Fruit fly (Drosophila melanogaster) whole organism, embryonic: ENCODE measurements around the gene dgrn.

Experiments
- Atf-2 ChIP-seq: fragments of 200-800 bp; sonication (Bioruptor generic); optimal IDR thresholded peaks from 2 replicates; lab custom pipeline; 2016; ENCODE audit warnings: missing biosample characterization, missing genetic modification characterization
- Atf6 ChIP-seq: fragments of 200-800 bp; sonication (Bioruptor generic); IDR thresholded peaks from 2 replicates; pipeline ENCODE4 v1.3.6; 2022; ENCODE audit warnings: missing biosample characterization, missing genetic modification characterization
- Bgb ChIP-seq: fragments of 200-800 bp; sonication (Bioruptor generic); IDR thresholded peaks from 2 replicates; pipeline ENCODE4 v1.3.6; 2022; ENCODE audit warnings: missing biosample characterization, missing genetic modification characterization; ENCODE audit not compliant: partially characterized antibody
- CG10147 ChIP-seq: fragments of 200-800 bp; sonication (Bioruptor generic); optimal IDR thresholded peaks from 2 replicates; lab custom pipeline; 2019; ENCODE audit warnings: missing biosample characterization, mild to moderate bottlenecking, missing genetic modification characterization, moderate library complexity
- CG11085 ChIP-seq: fragments of 200-800 bp; sonication (Bioruptor generic); IDR thresholded peaks from 2 replicates; pipeline ENCODE4 v1.3.6; 2022; ENCODE audit warnings: missing biosample characterization, missing genetic modification characterization
- CG14965 ChIP-seq: fragments of 200-800 bp; sonication (Bioruptor generic); optimal IDR thresholded peaks from 2 replicates; lab custom pipeline; 2016; ENCODE audit warnings: missing biosample characterization, missing genetic modification characterization, borderline replicate concordance
- CG18476 ChIP-seq: fragments of 200-800 bp; sonication (Bioruptor generic); optimal IDR thresholded peaks from 2 replicates; lab custom pipeline; 2016; ENCODE audit warnings: missing biosample characterization, mild to moderate bottlenecking, missing genetic modification characterization
- CG18599 ChIP-seq: fragments of 200-800 bp; sonication (Bioruptor generic); optimal IDR thresholded peaks from 3 replicates; lab custom pipeline; 2017; ENCODE audit warnings: missing biosample characterization, missing genetic modification characterization, mild to moderate bottlenecking, moderate library complexity, missing genetic modification reagents
- CG2889 ChIP-seq: fragments of 200-800 bp; sonication (Bioruptor generic); IDR thresholded peaks from 3 replicates; pipeline ENCODE4 v1.3.6; 2022; ENCODE audit warnings: missing biosample characterization, missing genetic modification characterization
- CG3065 ChIP-seq: fragments of 200-800 bp; sonication (Bioruptor generic); optimal IDR thresholded peaks from 2 replicates; lab custom pipeline; 2016; ENCODE audit warnings: missing biosample characterization, missing genetic modification characterization
- CG34422 ChIP-seq: fragments of 200-800 bp; sonication (Bioruptor generic); IDR thresholded peaks from 3 replicates; pipeline ENCODE4 v1.3.6; 2022; ENCODE audit warnings: missing biosample characterization, missing genetic modification characterization
- CG3838 ChIP-seq: fragments of 200-800 bp; sonication (Bioruptor generic); optimal IDR thresholded peaks from 3 replicates; lab custom pipeline; 2016; ENCODE audit warnings: missing biosample characterization, missing genetic modification characterization
- CG3995 ChIP-seq: fragments of 200-800 bp; sonication (Bioruptor generic); optimal IDR thresholded peaks from 3 replicates; lab custom pipeline; 2016; ENCODE audit warnings: missing biosample characterization, missing genetic modification characterization
- CG4282 ChIP-seq: fragments of 200-800 bp; sonication (Bioruptor generic); optimal IDR thresholded peaks from 2 replicates; lab custom pipeline; 2016; ENCODE audit warnings: missing biosample characterization, missing genetic modification characterization
- CG4404 ChIP-seq: fragments of 200-800 bp; sonication (Bioruptor generic); IDR thresholded peaks from 2 replicates; pipeline ENCODE4 v1.3.6; 2022; ENCODE audit warnings: missing biosample characterization, missing genetic modification characterization
- CG4424 ChIP-seq: fragments of 200-800 bp; sonication (Bioruptor generic); optimal IDR thresholded peaks from 3 replicates; lab custom pipeline; 2016; ENCODE audit warnings: missing biosample characterization, missing genetic modification characterization
- CG7357 ChIP-seq: fragments of 200-800 bp; sonication (Bioruptor generic); IDR thresholded peaks from 3 replicates; pipeline ENCODE4 v1.3.6; 2022; ENCODE audit warnings: missing biosample characterization, missing genetic modification characterization
- CG7786 ChIP-seq: fragments of 200-800 bp; sonication (Bioruptor generic); optimal IDR thresholded peaks from 2 replicates; lab custom pipeline; 2016; ENCODE audit warnings: missing biosample characterization, missing genetic modification characterization
- CG7963 ChIP-seq: fragments of 200-800 bp; sonication (Bioruptor generic); IDR thresholded peaks from 3 replicates; pipeline ENCODE4 v1.3.6; 2022; ENCODE audit warnings: missing biosample characterization, missing genetic modification characterization; ENCODE audit not compliant: partially characterized antibody
- CG9437 ChIP-seq: fragments of 200-800 bp; sonication (Bioruptor generic); optimal IDR thresholded peaks from 2 replicates; lab custom pipeline; 2018; ENCODE audit warnings: missing biosample characterization, mild to moderate bottlenecking, missing genetic modification characterization
- CG9727 ChIP-seq: fragments of 200-800 bp; sonication (Bioruptor generic); optimal IDR thresholded peaks from 3 replicates; lab custom pipeline; 2017; ENCODE audit warnings: missing biosample characterization, mild to moderate bottlenecking, missing genetic modification characterization
- CG9932 ChIP-seq: fragments of 200-800 bp; sonication (Bioruptor generic); IDR thresholded peaks from 2 replicates; pipeline ENCODE4 v1.3.6; 2022; ENCODE audit warnings: missing biosample characterization, missing genetic modification characterization
- Dad ChIP-seq: fragments of 200-800 bp; sonication (Bioruptor generic); optimal IDR thresholded peaks from 3 replicates; lab custom pipeline; 2016; ENCODE audit warnings: missing biosample characterization, missing genetic modification characterization
- Dip3 ChIP-seq: fragments of 200-800 bp; sonication (Bioruptor generic); optimal IDR thresholded peaks from 3 replicates; lab custom pipeline; 2016; ENCODE audit warnings: missing biosample characterization, missing genetic modification characterization
- Fer3 ChIP-seq: fragments of 200-800 bp; sonication (Bioruptor generic); optimal IDR thresholded peaks from 2 replicates; lab custom pipeline; 2018; ENCODE audit warnings: missing biosample characterization, mild to moderate bottlenecking, missing genetic modification characterization, moderate library complexity
- Gsc ChIP-seq: fragments of 200-800 bp; sonication (Bioruptor generic); IDR thresholded peaks from 2 replicates; pipeline ENCODE4 v1.3.6; 2022; ENCODE audit warnings: missing biosample characterization, missing genetic modification characterization
- HHEX ChIP-seq: fragments of 200-800 bp; sonication (Bioruptor generic); optimal IDR thresholded peaks from 3 replicates; lab custom pipeline; 2017; ENCODE audit warnings: missing biosample characterization, mild to moderate bottlenecking, missing genetic modification characterization, missing genetic modification reagents
- Hmx ChIP-seq: fragments of 200-800 bp; sonication (Bioruptor generic); optimal IDR thresholded peaks from 2 replicates; lab custom pipeline; 2016; ENCODE audit warnings: missing biosample characterization, missing genetic modification characterization
- Hsf ChIP-seq: fragments of 200-800 bp; sonication (Bioruptor generic); optimal IDR thresholded peaks from 3 replicates; lab custom pipeline; 2016; ENCODE audit warnings: missing biosample characterization, missing genetic modification characterization
- Meics ChIP-seq: fragments of 200-800 bp; sonication (Bioruptor generic); optimal IDR thresholded peaks from 2 replicates; lab custom pipeline; 2017; ENCODE audit warnings: missing biosample characterization, mild to moderate bottlenecking, missing genetic modification characterization
- Mes4 ChIP-seq: fragments of 200-800 bp; sonication (Bioruptor generic); optimal IDR thresholded peaks from 2 replicates; lab custom pipeline; 2016; ENCODE audit warnings: missing biosample characterization, missing genetic modification characterization
- Myb ChIP-seq: fragments of 200-800 bp; sonication (Bioruptor generic); optimal IDR thresholded peaks from 2 replicates; lab custom pipeline; 2016; ENCODE audit warnings: missing biosample characterization, missing genetic modification characterization
- NFAT ChIP-seq: fragments of 200-800 bp; sonication (Bioruptor generic); IDR thresholded peaks from 2 replicates; pipeline ENCODE4 v1.3.6; 2022; ENCODE audit warnings: missing biosample characterization, missing genetic modification characterization
- Ssrp ChIP-seq: fragments of 200-800 bp; sonication (Bioruptor generic); optimal IDR thresholded peaks from 2 replicates; lab custom pipeline; 2018; ENCODE audit warnings: missing biosample characterization, mild to moderate bottlenecking, missing genetic modification characterization, moderate library complexity
- ap ChIP-seq: fragments of 200-800 bp; sonication (Bioruptor generic); IDR thresholded peaks from 2 replicates; pipeline ENCODE4 v1.3.6; 2022; ENCODE audit warnings: missing biosample characterization, missing genetic modification characterization
- ase ChIP-seq: fragments of 200-800 bp; sonication (Bioruptor generic); IDR thresholded peaks from 3 replicates; pipeline ENCODE4 v1.3.6; 2022; ENCODE audit warnings: missing biosample characterization, missing genetic modification characterization
- ato ChIP-seq: fragments of 200-800 bp; sonication (Bioruptor generic); IDR thresholded peaks from 2 replicates; pipeline ENCODE4 v1.3.6; 2022; ENCODE audit warnings: missing biosample characterization, missing genetic modification characterization; ENCODE audit not compliant: partially characterized antibody
- bbx ChIP-seq: fragments of 200-800 bp; sonication (Bioruptor generic); IDR thresholded peaks from 2 replicates; pipeline ENCODE4 v1.3.6; 2022; ENCODE audit warnings: missing biosample characterization, missing genetic modification characterization; ENCODE audit not compliant: partially characterized antibody
- bcd ChIP-seq: fragments of 200-800 bp; sonication (Bioruptor generic); optimal IDR thresholded peaks from 2 replicates; lab custom pipeline; 2017; ENCODE audit warnings: missing biosample characterization, mild to moderate bottlenecking, missing genetic modification characterization
- cato ChIP-seq: fragments of 200-800 bp; sonication (Bioruptor generic); optimal IDR thresholded peaks from 2 replicates; lab custom pipeline; 2016; ENCODE audit warnings: missing biosample characterization, missing genetic modification characterization, borderline replicate concordance
- da ChIP-seq: fragments of 200-800 bp; sonication (Bioruptor generic); optimal IDR thresholded peaks from 2 replicates; lab custom pipeline; 2016; ENCODE audit warnings: missing biosample characterization, missing genetic modification characterization
- dmrt11E ChIP-seq: fragments of 200-800 bp; sonication (Bioruptor generic); optimal IDR thresholded peaks from 3 replicates; lab custom pipeline; 2018; ENCODE audit warnings: missing biosample characterization, mild to moderate bottlenecking, missing genetic modification characterization, moderate library complexity
- ems ChIP-seq: fragments of 200-800 bp; sonication (Bioruptor generic); optimal IDR thresholded peaks from 3 replicates; lab custom pipeline; 2016; ENCODE audit warnings: missing biosample characterization, missing genetic modification characterization
- en ChIP-seq: fragments of 200-800 bp; sonication (Bioruptor generic); optimal IDR thresholded peaks from 2 replicates; lab custom pipeline; 2016; ENCODE audit warnings: missing biosample characterization, missing genetic modification characterization
- esg ChIP-seq: fragments of 200-800 bp; sonication (Bioruptor generic); conservative IDR thresholded peaks from 2 replicates; pipeline ENCODE4 v1.3.6; 2022; ENCODE audit warnings: missing biosample characterization, missing genetic modification characterization
- exex ChIP-seq: fragments of 200-800 bp; sonication (Bioruptor generic); optimal IDR thresholded peaks from 4 replicates; lab custom pipeline; 2018; ENCODE audit warnings: missing biosample characterization, mild to moderate bottlenecking, missing genetic modification characterization, moderate library complexity
- jumu ChIP-seq: fragments of 200-800 bp; sonication (Bioruptor generic); optimal IDR thresholded peaks from 3 replicates; lab custom pipeline; 2016; ENCODE audit warnings: missing biosample characterization, missing genetic modification characterization
- kay ChIP-seq: fragments of 200-800 bp; sonication (Bioruptor generic); optimal IDR thresholded peaks from 2 replicates; lab custom pipeline; 2016; ENCODE audit warnings: missing biosample characterization, missing genetic modification characterization
- nerfin-1 ChIP-seq: fragments of 200-800 bp; sonication (Bioruptor generic); optimal IDR thresholded peaks from 3 replicates; lab custom pipeline; 2019; ENCODE audit warnings: missing biosample characterization, mild to moderate bottlenecking, missing genetic modification characterization, moderate library complexity
- pho ChIP-seq: fragments of 200-800 bp; sonication (Bioruptor generic); optimal IDR thresholded peaks from 2 replicates; lab custom pipeline; 2016; ENCODE audit warnings: missing biosample characterization, missing genetic modification characterization
- twi ChIP-seq: fragments of 200-800 bp; optimal IDR thresholded peaks from 2 replicates; lab custom pipeline; 2019; ENCODE audit warnings: missing biosample characterization, mild to moderate bottlenecking, missing genetic modification characterization, moderate library complexity

The dgrn gene

DNA sequence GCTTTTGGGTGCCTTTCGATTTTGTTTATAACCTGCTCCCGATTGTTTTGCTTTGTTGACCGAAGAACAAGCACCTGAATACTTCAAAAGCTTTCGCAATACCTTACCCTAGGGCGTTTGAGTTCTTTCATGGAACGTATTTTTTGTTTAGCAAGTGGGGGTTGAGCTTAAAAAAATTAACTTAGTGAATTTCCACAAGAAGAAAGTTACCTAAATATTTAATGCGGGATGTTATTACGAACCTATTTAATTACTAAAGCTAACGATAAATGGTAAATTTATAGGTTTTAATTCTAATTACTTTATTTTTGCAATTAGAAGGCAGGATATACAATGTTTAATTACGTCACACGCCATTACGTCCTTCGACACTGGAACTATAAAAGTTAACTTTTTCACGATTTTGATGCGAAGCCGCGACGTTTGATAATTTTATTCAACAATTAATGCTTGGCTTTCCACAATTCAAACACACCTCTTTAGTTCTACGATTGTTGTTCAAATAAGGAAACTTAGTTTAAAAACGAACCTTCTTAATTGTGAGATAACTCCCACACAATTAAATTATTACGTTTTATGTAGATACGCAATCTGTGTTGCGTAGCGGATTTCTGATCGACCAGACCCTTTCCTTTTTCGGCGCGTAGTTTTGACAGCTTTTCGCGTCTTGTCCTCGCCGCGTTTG is 36.9 kb downstream of the dgrn start (continued):
- peak; percentile 9 for TF ChIP-seq Fer3 (tag; lab: Kevin White, UChicago)
- no peak for TF ChIP-seq en (GFP tag; lab: Kevin White, UChicago)
- peak; percentile 12 for TF ChIP-seq jumu
- TF ChIP-seq CG18599 (GFP tag; lab: Kevin White, UChicago), result peak; percentile 56
- TF ChIP-seq dmrt11E (tag; lab: Kevin White, UChicago), result no peak
- no peak for TF ChIP-seq Bgb
- TF ChIP-seq CG4282, result no peak
- peak; percentile 3 for TF ChIP-seq ems (GFP tag; lab: Kevin White, UChicago)
- TF ChIP-seq CG3065 (GFP tag; lab: Kevin White, UChicago), result no peak
- TF ChIP-seq CG3838, result no peak
- TF ChIP-seq nerfin-1, result no peak
- no peak for TF ChIP-seq da (GFP tag; lab: Kevin White, UChicago)
- TF ChIP-seq CG7963 (GFP tag; lab: Robert Waterston, UW), result no peak
- no peak for TF ChIP-seq twi (tag; lab: Kevin White, UChicago)
- TF ChIP-seq CG9932 (GFP tag; lab: Robert Waterston, UW), result peak; percentile 70
- no peak for TF ChIP-seq Mes4 (GFP tag; lab: Kevin White, UChicago)
- TF ChIP-seq Dip3 (GFP tag; lab: Kevin White, UChicago), result peak; percentile 52
- TF ChIP-seq Hsf (GFP tag; lab: Kevin White, UChicago), result peak; percentile 22
- peak; percentile 13 for TF ChIP-seq CG3995 (GFP tag; lab: Kevin White, UChicago)
- peak; percentile 0 for TF ChIP-seq exex (tag; lab: Kevin White, UChicago)
- TF ChIP-seq CG7357 (GFP tag; lab: Robert Waterston, UW), result no peak
- TF ChIP-seq Dad, result peak; percentile 7
- TF ChIP-seq Myb (GFP tag; lab: Kevin White, UChicago), result no peak
- TF ChIP-seq CG4424 (GFP tag; lab: Kevin White, UChicago), result peak; percentile 1
- no peak for TF ChIP-seq CG11085 (GFP tag; lab: Robert Waterston, UW)
- no peak for TF ChIP-seq esg (GFP tag; lab: Robert Waterston, UW)
- no peak for TF ChIP-seq CG34422 (GFP tag; lab: Robert Waterston, UW)
- peak; percentile 23; the same call in 1 of the 2 replicates for TF ChIP-seq Atf6 (GFP tag; lab: Robert Waterston, UW)
- TF ChIP-seq Meics, result peak; percentile 77
- no peak for TF ChIP-seq cato (GFP tag; lab: Kevin White, UChicago)
- peak; percentile 89 for TF ChIP-seq CG9437 (GFP tag; lab: Kevin White, UChicago)
- TF ChIP-seq pho (GFP tag; lab: Kevin White, UChicago), result peak; percentile 59
- no peak for TF ChIP-seq CG4404 (GFP tag; lab: Robert Waterston, UW)
- peak; percentile 21 for TF ChIP-seq CG7786 (GFP tag; lab: Kevin White, UChicago)
- TF ChIP-seq bbx (GFP tag; lab: Robert Waterston, UW), result no peak
- TF ChIP-seq bcd (GFP tag; lab: Kevin White, UChicago), result peak; percentile 48
- no peak for TF ChIP-seq Hmx
- TF ChIP-seq ap (GFP tag; lab: Robert Waterston, UW), result no peak
- TF ChIP-seq Gsc (GFP tag; lab: Robert Waterston, UW), result no peak
- no peak for TF ChIP-seq kay
- no peak for TF ChIP-seq CG2889 (GFP tag; lab: Robert Waterston, UW)
- TF ChIP-seq Atf-2, result peak; percentile 21
- TF ChIP-seq ase (GFP tag; lab: Robert Waterston, UW), result no peak
- peak; percentile 74 for TF ChIP-seq NFAT (GFP tag; lab: Robert Waterston, UW)
- peak; percentile 16 for TF ChIP-seq CG18476 (GFP tag; lab: Kevin White, UChicago)
- TF ChIP-seq Ssrp (tag; lab: Kevin White, UChicago), result no peak
- peak; percentile 13 for TF ChIP-seq CG10147 (GFP tag; lab: Kevin White, UChicago)
- peak; percentile 16 for TF ChIP-seq HHEX
- TF ChIP-seq CG14965 (GFP tag; lab: Kevin White, UChicago), result no peak
- TF ChIP-seq CG9727 (GFP tag; lab: Kevin White, UChicago), result peak; percentile 56
- no peak for TF ChIP-seq ato (GFP tag; lab: Robert Waterston, UW)
